Worm (Caenorhabditis elegans): ENCODE results near the gene lem-4.

Gene lem-4

ce11 chrIV:874677-875076, 20.1 kb upstream of the lem-4 start, which contains the start of gene Y55F3BR.1:
Gene Y55F3BR.1 (plus strand): TSS chrIV:874791.
- TF ChIP-seq tbx-2 (tag; optimal IDR thresholded peaks at IDR 0.05), result no peak
- TF ChIP-seq nfya-1 (tag; optimal IDR thresholded peaks at IDR 0.05), result peak; percentile 25
- TF ChIP-seq ceh-14 (tag; optimal IDR thresholded peaks at IDR 0.05), result peak; percentile 14

- no peak for TF ChIP-seq pha-2 (tag; optimal IDR thresholded peaks at IDR 0.05)
- TF ChIP-seq fax-1 (tag; optimal IDR thresholded peaks at IDR 0.05), result no peak
- no peak for TF ChIP-seq Y22D7AL.16 (tag; optimal IDR thresholded peaks at IDR 0.05)
- no peak for TF ChIP-seq unc-42 (tag; optimal IDR thresholded peaks at IDR 0.05)
- TF ChIP-seq zip-5 (tag; optimal IDR thresholded peaks at IDR 0.05), result no peak
- TF ChIP-seq ceh-19 (GFP tag; optimal IDR thresholded peaks at IDR 0.05), result no peak
- TF ChIP-seq syd-9 (tag; optimal IDR thresholded peaks at IDR 0.05), result no peak
- TF ChIP-seq ceh-14 (tag; optimal IDR thresholded peaks at IDR 0.05), result no peak
- TF ChIP-seq ceh-18 (tag; optimal IDR thresholded peaks at IDR 0.05), result no peak
- TF ChIP-seq hlh-30 (tag; optimal IDR thresholded peaks at IDR 0.05; ENCODE audit: insufficient read depth), result no peak
- no peak for TF ChIP-seq C38D4.7 (GFP tag; optimal IDR thresholded peaks at IDR 0.05)
- no peak for TF ChIP-seq madf-2 (tag; optimal IDR thresholded peaks at IDR 0.05)
- no peak for TF ChIP-seq ceh-24 (tag; optimal IDR thresholded peaks at IDR 0.05)
- TF ChIP-seq lim-6 (tag; optimal IDR thresholded peaks at IDR 0.05), result no peak
- no peak for TF ChIP-seq unc-3 (GFP tag; conservative IDR thresholded peaks at IDR 0.05)
- no peak for TF ChIP-seq unc-3 (tag; optimal IDR thresholded peaks at IDR 0.05)
- no peak for TF ChIP-seq nhr-232 (tag; optimal IDR thresholded peaks at IDR 0.05)
- TF ChIP-seq odd-2 (tag; optimal IDR thresholded peaks at IDR 0.05), result no peak
Measured at ce11 chrIV:873174-873788, 18.7 kb upstream of the lem-4 start.

ce11 chrIV:868723-869122, 14.1 kb upstream of the lem-4 start:
- TF ChIP-seq hlh-6 (tag; optimal IDR thresholded peaks at IDR 0.05) (no peak), ttx-3 (tag; optimal IDR thresholded peaks at IDR 0.05) (no peak), sox-4 (tag; optimal IDR thresholded peaks at IDR 0.05) (no peak), ceh-48 (tag; optimal IDR thresholded peaks at IDR 0.05) (no peak), fkh-6 (tag; optimal IDR thresholded peaks at IDR 0.05) (no peak), K02D7.2 (tag; optimal IDR thresholded peaks at IDR 0.05) (no peak), hlh-13 (GFP tag; optimal IDR thresholded peaks at IDR 0.05) (no peak), ceh-9 (tag; optimal IDR thresholded peaks at IDR 0.05) (no peak), sox-2 (GFP tag; IDR thresholded peaks at IDR 0.05) (no peak)

DNA sequence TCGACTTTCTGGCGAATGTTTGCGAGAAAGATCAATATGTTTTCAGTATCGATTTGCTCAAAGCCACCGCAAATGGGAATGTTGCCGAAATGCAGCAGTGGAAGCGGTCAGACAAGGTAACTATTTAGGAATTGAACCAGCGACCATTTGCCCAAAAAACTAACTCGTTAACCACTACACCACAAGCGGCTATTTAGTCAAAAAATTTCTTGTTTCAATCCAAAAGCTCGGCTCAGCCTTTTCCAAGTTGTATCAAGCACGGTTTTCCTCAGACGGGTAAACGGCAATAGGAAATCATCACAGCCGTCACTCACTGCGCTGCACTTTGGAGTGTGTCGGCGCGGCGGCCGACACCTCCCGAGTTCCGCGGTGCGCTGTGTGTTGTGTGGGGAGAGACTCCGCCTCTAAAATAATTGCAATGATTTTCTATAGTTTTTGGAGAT, 12.3 kb upstream of the lem-4 start:
- no peak for TF ChIP-seq mec-3 (tag; optimal IDR thresholded peaks at IDR 0.05; ENCODE audit: borderline replicate concordance)
- no peak for TF ChIP-seq hlh-6 (tag; optimal IDR thresholded peaks at IDR 0.05)
- TF ChIP-seq K02D7.2 (tag; optimal IDR thresholded peaks at IDR 0.05), result no peak
- no peak for TF ChIP-seq che-1 (tag; optimal IDR thresholded peaks at IDR 0.05)
- peak; percentile 24 for TF ChIP-seq elt-2 (tag; optimal IDR thresholded peaks at IDR 0.05)
- TF ChIP-seq ceh-45 (GFP tag; IDR thresholded peaks at IDR 0.05), result no peak
- no peak for TF ChIP-seq lim-6 (tag; optimal IDR thresholded peaks at IDR 0.05)
- no peak for TF ChIP-seq pros-1 (tag; optimal IDR thresholded peaks at IDR 0.05)
- peak; percentile 56 for TF ChIP-seq dve-1 (tag; optimal IDR thresholded peaks at IDR 0.05)
- no peak for TF ChIP-seq nhr-11 (tag; optimal IDR thresholded peaks at IDR 0.05)
- TF ChIP-seq ama-1 (optimal IDR thresholded peaks at IDR 0.05), result peak; percentile 45
- TF ChIP-seq pqm-1 (tag; optimal IDR thresholded peaks at IDR 0.05), result no peak
- no peak for TF ChIP-seq eyg-1 (tag; optimal IDR thresholded peaks at IDR 0.05)

Measured in whole organism, late embryonic.